Worm (Caenorhabditis elegans): ENCODE data around the gene cul-3.

DNA sequence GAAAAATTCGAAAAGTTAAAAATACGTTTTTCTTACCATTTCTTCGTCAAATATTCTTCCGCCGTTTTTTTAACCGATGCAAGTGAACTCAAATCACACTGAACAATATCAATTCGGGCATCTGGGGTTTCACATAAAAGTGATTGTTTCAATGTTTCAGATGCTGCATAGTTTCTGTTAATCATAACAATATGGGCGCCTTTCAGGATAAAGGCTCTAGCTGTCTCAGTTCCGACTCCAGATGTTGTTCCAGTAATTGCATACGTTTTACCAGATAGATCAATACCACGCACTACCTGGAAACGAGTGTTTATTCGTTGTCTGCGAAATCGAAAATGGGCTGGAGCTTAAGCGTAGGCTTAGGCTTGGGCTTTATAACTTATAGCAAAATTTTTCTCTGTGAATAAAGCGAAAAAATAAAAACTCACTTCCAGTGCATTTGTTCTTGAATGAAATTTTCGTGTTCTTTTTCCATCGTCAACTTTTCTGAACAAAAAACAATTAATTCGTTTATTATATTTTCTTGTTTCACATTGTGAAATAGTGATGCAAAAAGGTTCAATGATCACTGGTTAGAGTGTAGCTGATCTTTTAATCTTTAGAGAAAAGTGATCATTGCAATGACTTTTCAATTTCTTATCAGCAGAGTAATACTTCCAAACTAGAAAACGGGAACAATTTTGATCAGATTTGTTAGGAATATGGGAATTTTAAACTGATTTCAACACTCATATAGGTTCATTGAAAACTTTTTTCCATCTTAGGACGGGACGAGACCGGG lies 34.4 kb downstream of the cul-3 start:
- no peak for TF ChIP-seq jun-1 (tag; optimal IDR thresholded peaks at IDR 0.05)
- TF ChIP-seq nhr-6 (tag; optimal IDR thresholded peaks at IDR 0.05): no peak
- no peak for TF ChIP-seq egl-27 (tag; optimal IDR thresholded peaks at IDR 0.05)

All from whole organism, L4 larva.